Fruit fly (Drosophila melanogaster) whole organism, wandering third instar larva: ENCODE results near the gene CG17145.

Experiments used
- Vsx2 ChIP-seq: fragments of 200-300, 225-300 bp; sonication (Bioruptor generic); optimal IDR thresholded peaks from 2 replicates; lab custom pipeline; 2018; ENCODE audit warnings: missing biosample characterization, missing genetic modification characterization; ENCODE audit not compliant: partially characterized antibody
- h ChIP-seq: fragments of 200-800 bp; sonication (Bioruptor generic); optimal IDR thresholded peaks from 3 replicates; lab custom pipeline; 2016; ENCODE audit warnings: missing biosample characterization, mild to moderate bottlenecking, missing genetic modification characterization
- lola ChIP-seq: fragments of >200 bp; optimal IDR thresholded peaks from 2 replicates; lab custom pipeline; 2017; ENCODE audit warnings: missing biosample characterization, missing genetic modification characterization

DNA sequence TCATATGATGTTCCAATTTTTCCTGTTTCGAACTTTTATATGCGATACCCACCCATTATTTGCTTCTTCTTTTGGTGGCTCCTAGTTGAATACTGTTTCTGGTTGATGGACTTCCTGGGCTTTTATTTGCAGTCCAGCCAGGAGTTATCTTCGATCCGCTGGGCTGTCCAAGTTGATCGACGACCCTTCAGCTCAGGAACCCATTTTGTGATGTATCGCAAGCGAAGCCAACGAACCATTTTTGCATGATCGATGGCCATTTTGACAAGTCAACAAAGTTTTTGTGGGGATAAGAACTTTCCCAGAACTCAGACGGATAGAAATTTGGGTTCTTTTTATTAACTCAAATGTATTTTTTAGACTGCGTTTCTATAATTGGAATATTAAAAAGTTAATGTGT lies 15.7 kb upstream of the CG17145 start, which contains the start of gene CG7290:
- no peak for TF ChIP-seq h (GFP tag; lab: Kevin White, UChicago)
- no peak for TF ChIP-seq Vsx2 (GFP tag; lab: Kevin White, UChicago)
- TF ChIP-seq lola (GFP tag; lab: Kevin White, UChicago): no peak
